Worm (Caenorhabditis elegans) whole organism, late embryonic: ENCODE results near the gene F59F5.7.

Source experiments
- C08G9.2 ChIP-seq: sonication (generic microtip); optimal IDR thresholded peaks from 2 replicates; lab custom pipeline; 2016; ENCODE audit warnings: mild to moderate bottlenecking, missing genetic modification characterization, moderate library complexity, missing compliant biosample characterization
- C38D4.7 ChIP-seq: fragments of 200-800 bp; sonication (Bioruptor generic); optimal IDR thresholded peaks from 2 replicates; lab custom pipeline; 2018; ENCODE audit warnings: mild to moderate bottlenecking, missing genetic modification characterization, moderate library complexity, missing compliant biosample characterization
- K02D7.2 ChIP-seq: sonication (generic microtip); optimal IDR thresholded peaks from 2 replicates; lab custom pipeline; 2017; ENCODE audit warnings: mild to moderate bottlenecking, missing genetic modification characterization, missing compliant biosample characterization
- ama-1 ChIP-seq: fragments of 150-350 bp; optimal IDR thresholded peaks from 2 replicates; lab custom pipeline; 2014
- ceh-18 ChIP-seq: sonication (generic microtip); optimal IDR thresholded peaks from 2 replicates; lab custom pipeline; 2016; ENCODE audit warnings: missing genetic modification characterization, missing compliant biosample characterization
- ceh-19 ChIP-seq: fragments of 200-800 bp; sonication (Bioruptor generic); optimal IDR thresholded peaks from 2 replicates; lab custom pipeline; 2018; ENCODE audit warnings: mild to moderate bottlenecking, missing genetic modification characterization, missing compliant biosample characterization
- ceh-30 ChIP-seq: fragments of 150-350 bp; optimal IDR thresholded peaks from 2 replicates; lab custom pipeline; 2014; ENCODE audit warnings: missing biosample characterization, missing genetic modification characterization
- ceh-31 ChIP-seq: sonication (generic microtip); optimal IDR thresholded peaks from 2 replicates; lab custom pipeline; 2016; ENCODE audit warnings: missing genetic modification characterization, missing compliant biosample characterization
- ceh-45 ChIP-seq: fragments of 200-800 bp; sonication (Bioruptor generic); IDR thresholded peaks from 2 replicates; pipeline ENCODE4 v1.3.6; 2022; ENCODE audit warnings: missing genetic modification reagents, missing genetic modification characterization, missing compliant biosample characterization
- ceh-6 ChIP-seq: fragments of 200-800 bp; sonication (Bioruptor generic); optimal IDR thresholded peaks from 2 replicates; lab custom pipeline; 2018; ENCODE audit warnings: mild to moderate bottlenecking, missing genetic modification characterization, missing compliant biosample characterization
- ceh-9 ChIP-seq: sonication (generic microtip); optimal IDR thresholded peaks from 2 replicates; lab custom pipeline; 2016; ENCODE audit warnings: mild to moderate bottlenecking, missing genetic modification characterization, inconsistent platforms, missing compliant biosample characterization
- che-1 ChIP-seq: sonication (generic microtip); optimal IDR thresholded peaks from 2 replicates; lab custom pipeline; 2016; ENCODE audit warnings: mild to moderate bottlenecking, missing genetic modification characterization, missing compliant biosample characterization
- dve-1 ChIP-seq: sonication (generic microtip); optimal IDR thresholded peaks from 2 replicates; lab custom pipeline; 2017; ENCODE audit warnings: antibody characterized with exemption, mild to moderate bottlenecking, missing genetic modification characterization, missing compliant biosample characterization
- ets-4 ChIP-seq: sonication (generic microtip); optimal IDR thresholded peaks from 2 replicates; lab custom pipeline; 2016; ENCODE audit warnings: missing genetic modification characterization, missing compliant biosample characterization
- fax-1 ChIP-seq: sonication (generic microtip); optimal IDR thresholded peaks from 2 replicates; lab custom pipeline; 2016; ENCODE audit warnings: missing genotype, missing genetic modification characterization, missing compliant biosample characterization
- fkh-6 ChIP-seq: sonication (generic microtip); optimal IDR thresholded peaks from 2 replicates; lab custom pipeline; 2016; ENCODE audit warnings: missing genetic modification characterization, missing compliant biosample characterization
- hlh-15 ChIP-seq: sonication (generic microtip); optimal IDR thresholded peaks from 2 replicates; lab custom pipeline; 2016; ENCODE audit warnings: missing genetic modification characterization, missing compliant biosample characterization
- hlh-6 ChIP-seq: sonication (generic microtip); optimal IDR thresholded peaks from 2 replicates; lab custom pipeline; 2016; ENCODE audit warnings: missing genotype, missing genetic modification characterization, missing compliant biosample characterization
- mec-3 ChIP-seq: sonication (generic microtip); optimal IDR thresholded peaks from 2 replicates; lab custom pipeline; 2016; ENCODE audit warnings: borderline replicate concordance, missing genetic modification characterization, missing compliant biosample characterization
- nfya-1 ChIP-seq: sonication (generic microtip); optimal IDR thresholded peaks from 2 replicates; lab custom pipeline; 2017; ENCODE audit warnings: missing genetic modification characterization, mild to moderate bottlenecking, missing compliant biosample characterization, antibody characterized with exemption, moderate library complexity
- nhr-232 ChIP-seq: sonication (generic microtip); optimal IDR thresholded peaks from 2 replicates; lab custom pipeline; 2016; ENCODE audit warnings: missing genetic modification characterization, missing compliant biosample characterization
- npax-4 ChIP-seq: sonication (generic microtip); optimal IDR thresholded peaks from 2 replicates; lab custom pipeline; 2016; ENCODE audit warnings: missing genetic modification characterization, missing compliant biosample characterization
- pat-9 ChIP-seq: fragments of 200-800 bp; sonication (Bioruptor generic); optimal IDR thresholded peaks from 2 replicates; lab custom pipeline; 2018; ENCODE audit warnings: mild to moderate bottlenecking, missing genetic modification characterization, moderate library complexity, missing compliant biosample characterization
- pha-4 ChIP-seq: fragments of 150-350 bp; optimal IDR thresholded peaks from 2 replicates; lab custom pipeline; 2018; ENCODE audit warnings: missing biosample characterization, missing genetic modification reagents, missing genetic modification characterization
- pros-1 ChIP-seq: fragments of 150-350 bp; optimal IDR thresholded peaks from 2 replicates; lab custom pipeline; 2014; ENCODE audit warnings: missing biosample characterization, missing genetic modification reagents, missing genetic modification characterization
- ref-2 ChIP-seq: sonication (generic microtip); optimal IDR thresholded peaks from 2 replicates; lab custom pipeline; 2016; ENCODE audit warnings: missing genetic modification characterization, missing compliant biosample characterization
- rnt-1 ChIP-seq: sonication (generic microtip); optimal IDR thresholded peaks from 2 replicates; lab custom pipeline; 2016; ENCODE audit warnings: missing genetic modification characterization, missing compliant biosample characterization
- sox-4 ChIP-seq: sonication (generic microtip); optimal IDR thresholded peaks from 2 replicates; lab custom pipeline; 2017; ENCODE audit warnings: mild to moderate bottlenecking, missing genetic modification characterization, inconsistent platforms, missing compliant biosample characterization
- tbx-2 ChIP-seq: sonication (generic microtip); optimal IDR thresholded peaks from 2 replicates; lab custom pipeline; 2016; ENCODE audit warnings: missing genetic modification characterization, missing compliant biosample characterization
- ttx-3 ChIP-seq: sonication (generic microtip); optimal IDR thresholded peaks from 2 replicates; lab custom pipeline; 2016; ENCODE audit warnings: missing genetic modification reagents, missing genetic modification characterization, missing compliant biosample characterization
- unc-3 ChIP-seq, 2 experiments: fragments of 200-800 bp in 1 of 2; sonication (Bioruptor generic) in 1 of 2; sonication (generic microtip) in 1 of 2; conservative IDR thresholded peaks in 1 of 2; optimal IDR thresholded peaks in 1 of 2; 2 replicates each; pipeline versions ENCODE4 v1.3.6 to Lab custom; 2016 to 2022; ENCODE audit warnings: missing compliant biosample characterization in 2 of 2, missing genetic modification characterization in 2 of 2, missing genetic modification reagents in 1 of 2
- unc-42 ChIP-seq: sonication (generic microtip); optimal IDR thresholded peaks from 2 replicates; lab custom pipeline; 2016; ENCODE audit warnings: missing genotype, missing genetic modification characterization, missing compliant biosample characterization
- unc-86 ChIP-seq: sonication (generic microtip); optimal IDR thresholded peaks from 2 replicates; lab custom pipeline; 2016; ENCODE audit warnings: missing genetic modification characterization, missing compliant biosample characterization
- zip-5 ChIP-seq: sonication (generic microtip); optimal IDR thresholded peaks from 2 replicates; lab custom pipeline; 2016; ENCODE audit warnings: missing genetic modification characterization, missing compliant biosample characterization
- ztf-16 ChIP-seq: sonication (generic microtip); optimal IDR thresholded peaks from 2 replicates; lab custom pipeline; 2017; ENCODE audit warnings: missing genetic modification characterization, missing compliant biosample characterization

F59F5.7 gene

ce11 chrX:10568385-10569149, 9.3 kb downstream of the F59F5.7 start (continued):
- TF ChIP-seq hlh-6 (tag; lab: Kevin White, UChicago) = peak; percentile 80
- TF ChIP-seq K02D7.2 (tag; lab: Kevin White, UChicago) = no peak
- peak; percentile 99 for TF ChIP-seq pros-1 (tag; lab: Kevin White, UChicago)
- peak; percentile 95 for TF ChIP-seq tbx-2
- TF ChIP-seq ref-2 (tag; lab: Kevin White, UChicago) = peak; percentile 95
- TF ChIP-seq pat-9 (tag; lab: Kevin White, UChicago) = no peak
- peak; percentile 59 for TF ChIP-seq che-1
- TF ChIP-seq sox-4 (tag; lab: Kevin White, UChicago) = no peak
- TF ChIP-seq ceh-19 (GFP tag; lab: Kevin White, UChicago) = peak; percentile 57
- peak; percentile 50 for TF ChIP-seq dve-1 (tag; lab: Kevin White, UChicago)
- TF ChIP-seq ceh-31 (tag; lab: Kevin White, UChicago) = peak; percentile 97
- TF ChIP-seq unc-3 (GFP tag; conservative IDR thresholded peaks at IDR 0.05; lab: Robert Waterston, UW) = no peak
- peak; percentile 65 for TF ChIP-seq unc-3 (tag; optimal IDR thresholded peaks at IDR 0.05; lab: Kevin White, UChicago)
- no peak for TF ChIP-seq pha-4 (tag; lab: Kevin White, UChicago)
- peak; percentile 44 for TF ChIP-seq fkh-6
- peak; percentile 85 for TF ChIP-seq nfya-1 (tag; lab: Kevin White, UChicago)
- peak; percentile 79 for TF ChIP-seq ceh-30 (tag; lab: Kevin White, UChicago)
- peak; percentile 36 for TF ChIP-seq mec-3 (tag; lab: Kevin White, UChicago)

ce11 chrX:10569185-10569584, 9.9 kb downstream of the F59F5.7 start, which contains the start of gene bet-2:
TSS of gene bet-2 (plus strand) at chrX:10569273.
- TF ChIP-seq nhr-232 (tag; lab: Kevin White, UChicago) (no peak), K02D7.2 (tag; lab: Kevin White, UChicago) (no peak), ref-2 (tag; lab: Kevin White, UChicago) (no peak), ttx-3 (tag; lab: Kevin White, UChicago) (no peak), hlh-15 (tag; lab: Kevin White, UChicago) (no peak), ceh-18 (tag; lab: Kevin White, UChicago) (no peak), C38D4.7 (no peak), unc-86 (no peak)
- TF ChIP-seq, all 69 proteins: peak for 0

- TF ChIP-seq ceh-9 (no peak), zip-5 (tag; lab: Kevin White, UChicago) (no peak), pros-1 (tag; lab: Kevin White, UChicago) (peak; percentile 30), ztf-16 (tag; lab: Kevin White, UChicago) (no peak), dve-1 (tag; lab: Kevin White, UChicago) (peak; percentile 21), unc-42 (tag; lab: Kevin White, UChicago) (peak; percentile 0), fkh-6 (no peak)
These were observed 17.1 kb downstream of the F59F5.7 start for ce11 chrX:10576410-10576809.

ce11 chrX:10576872-10577271, 17.6 kb downstream of the F59F5.7 start, which contains the start of gene nhx-5:
TSS of gene nhx-5 (plus strand) at chrX:10576953.
- TF ChIP-seq ttx-3 (tag; lab: Kevin White, UChicago) = no peak
- no peak for TF ChIP-seq fax-1 (tag; lab: Kevin White, UChicago)
- no peak for TF ChIP-seq pha-4 (tag; lab: Kevin White, UChicago)
- no peak for TF ChIP-seq hlh-6 (tag; lab: Kevin White, UChicago)
- no peak for TF ChIP-seq ama-1 (lab: Kevin White, UChicago)
- no peak for TF ChIP-seq ets-4 (tag; lab: Kevin White, UChicago)
- TF ChIP-seq ceh-9 = no peak
- no peak for TF ChIP-seq ceh-19 (GFP tag; lab: Kevin White, UChicago)
- no peak for TF ChIP-seq unc-86
- TF ChIP-seq C08G9.2 (tag; lab: Kevin White, UChicago) = no peak
- no peak for TF ChIP-seq ceh-6 (GFP tag; lab: Kevin White, UChicago)
- no peak for TF ChIP-seq ceh-30 (tag; lab: Kevin White, UChicago)
- TF ChIP-seq sox-4 (tag; lab: Kevin White, UChicago) = no peak
- no peak for TF ChIP-seq zip-5 (tag; lab: Kevin White, UChicago)
- no peak for TF ChIP-seq ceh-31 (tag; lab: Kevin White, UChicago)
- TF ChIP-seq rnt-1 (tag; lab: Kevin White, UChicago) = no peak
- no peak for TF ChIP-seq ceh-45 (GFP tag; lab: Robert Waterston, UW)
- no peak for TF ChIP-seq fkh-6
- TF ChIP-seq ceh-18 (tag; lab: Kevin White, UChicago) = no peak
- no peak for TF ChIP-seq npax-4 (tag; lab: Kevin White, UChicago)
